Fruit fly (Drosophila melanogaster): Measurements from ENCODE around the gene Ccp84Aa.
A peak's percentile ranks its signal among the peaks of the same experiment; 100 is the strongest.

Gene Ccp84Aa

DNA sequence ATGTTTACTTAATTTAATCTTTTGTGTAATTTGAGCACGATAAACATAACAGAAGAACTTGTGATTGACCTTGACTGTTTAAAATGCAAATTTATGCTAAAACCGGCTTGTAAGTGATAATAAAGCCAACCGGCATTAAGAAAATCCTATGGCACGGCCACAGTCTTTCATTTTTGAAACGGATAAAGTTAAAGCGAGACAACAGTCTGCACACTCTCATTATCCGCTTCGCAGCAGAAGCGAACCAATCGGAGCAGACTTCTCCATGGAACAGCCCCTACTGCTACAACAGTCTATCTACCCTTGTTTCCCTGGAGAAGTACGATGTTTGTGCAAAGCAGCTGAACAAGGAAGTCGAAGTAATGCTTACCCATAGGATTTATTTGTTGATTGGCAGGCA, 20.7 kb upstream of the Ccp84Aa start:
- TF ChIP-seq pad (GFP tag; optimal IDR thresholded peaks at IDR 0.05) (peak; percentile 44), Clk (GFP tag; optimal IDR thresholded peaks at IDR 0.05) (no peak)

- TF ChIP-seq kay (GFP tag; ENCODE audit: borderline replicate concordance) (peak; percentile 7), Crg-1 (GFP tag; optimal IDR thresholded peaks at IDR 0.05) (no peak)
Observed at dm6 chr3R:6683671-6684070, 20.2 kb upstream of the Ccp84Aa start.

DNA sequence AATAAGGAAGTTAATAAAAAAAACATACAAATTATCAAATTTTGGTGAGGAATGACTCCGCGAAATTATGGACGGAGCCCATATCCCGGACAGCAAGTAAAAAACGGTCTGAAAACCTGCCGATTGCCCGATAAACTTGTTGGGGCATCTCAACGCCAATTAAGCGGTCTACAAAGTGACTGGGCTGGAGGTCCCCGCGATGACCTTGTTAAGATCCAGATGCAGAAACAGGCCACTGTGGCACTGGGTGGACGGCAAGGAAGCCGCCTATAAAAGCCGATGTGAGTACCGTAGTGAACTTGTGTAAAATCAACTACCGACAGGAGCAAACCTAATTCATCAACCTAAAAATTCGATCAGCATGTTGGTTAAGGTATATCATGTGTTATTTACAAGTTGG, 19.7 kb upstream of the Ccp84Aa start, which contains the start of gene Edg84A:
TSS of gene Edg84A (plus strand) at position 301 of the 400 bp plus-strand sequence.
- TF ChIP-seq pad (GFP tag; optimal IDR thresholded peaks at IDR 0.05) (no peak), CG7045 (GFP tag; optimal IDR thresholded peaks at IDR 0.05) (no peak), ovo (GFP tag; optimal IDR thresholded peaks at IDR 0.05) (no peak), Crg-1 (GFP tag; optimal IDR thresholded peaks at IDR 0.05) (no peak), CG14711 (tag; optimal IDR thresholded peaks at IDR 0.05) (no peak), toe (GFP tag; optimal IDR thresholded peaks at IDR 0.05) (no peak), CG7101 (tag; optimal IDR thresholded peaks at IDR 0.05) (no peak), CG11617 (GFP tag; optimal IDR thresholded peaks at IDR 0.05) (no peak)

dm6 chr3R:6686428-6686827, 17.5 kb upstream of the Ccp84Aa start, which contains the start of gene Ccp84Ag:
TSS of gene Ccp84Ag (plus strand) at chr3R:6686728.
- TF ChIP-seq CG33017 (tag; optimal IDR thresholded peaks at IDR 0.05) (no peak), bab1 (GFP tag; optimal IDR thresholded peaks at IDR 0.05) (no peak), CG1620 (GFP tag; optimal IDR thresholded peaks at IDR 0.05) (no peak), CG12768 (GFP tag; optimal IDR thresholded peaks at IDR 0.05) (no peak), CG7045 (GFP tag; optimal IDR thresholded peaks at IDR 0.05) (no peak), Crg-1 (GFP tag; optimal IDR thresholded peaks at IDR 0.05) (no peak), cic (GFP tag; optimal IDR thresholded peaks at IDR 0.05) (no peak), Mnt (GFP tag; optimal IDR thresholded peaks at IDR 0.05) (no peak), kay (GFP tag; ENCODE audit: borderline replicate concordance) (no peak), CG14711 (tag; optimal IDR thresholded peaks at IDR 0.05) (no peak), CG11617 (GFP tag; optimal IDR thresholded peaks at IDR 0.05) (no peak), Hr96 (GFP tag; optimal IDR thresholded peaks at IDR 0.05) (no peak), CG7101 (tag; optimal IDR thresholded peaks at IDR 0.05) (no peak)

- no peak for TF ChIP-seq bab1 (GFP tag; optimal IDR thresholded peaks at IDR 0.05)
- TF ChIP-seq cnc (optimal IDR thresholded peaks at IDR 0.05), result no peak
- no peak for TF ChIP-seq CG14711 (tag; optimal IDR thresholded peaks at IDR 0.05)
- TF ChIP-seq ovo (GFP tag; optimal IDR thresholded peaks at IDR 0.05), result no peak
- TF ChIP-seq Crg-1 (GFP tag; optimal IDR thresholded peaks at IDR 0.05), result no peak
- no peak for TF ChIP-seq CG7101 (tag; optimal IDR thresholded peaks at IDR 0.05)
Observed at dm6 chr3R:6687219-6687618, 16.7 kb upstream of the Ccp84Aa start.

- no peak for TF ChIP-seq tj (GFP tag; optimal IDR thresholded peaks at IDR 0.05)
- no peak for TF ChIP-seq Hr96 (GFP tag; optimal IDR thresholded peaks at IDR 0.05)
- TF ChIP-seq cnc (optimal IDR thresholded peaks at IDR 0.05), result no peak
- no peak for TF ChIP-seq CG7045 (GFP tag; optimal IDR thresholded peaks at IDR 0.05)
- TF ChIP-seq CG11617 (GFP tag; optimal IDR thresholded peaks at IDR 0.05), result no peak
- TF ChIP-seq CG5204 (GFP tag; optimal IDR thresholded peaks at IDR 0.05), result no peak
- no peak for TF ChIP-seq Clk (GFP tag; optimal IDR thresholded peaks at IDR 0.05)
- TF ChIP-seq kay (GFP tag; ENCODE audit: borderline replicate concordance), result no peak
- no peak for TF ChIP-seq pad (GFP tag; optimal IDR thresholded peaks at IDR 0.05)
- no peak for TF ChIP-seq CG33017 (tag; optimal IDR thresholded peaks at IDR 0.05)
- TF ChIP-seq bab1 (GFP tag; optimal IDR thresholded peaks at IDR 0.05), result no peak
- no peak for TF ChIP-seq CG12768 (GFP tag; optimal IDR thresholded peaks at IDR 0.05)
- no peak for TF ChIP-seq CG7101 (tag; optimal IDR thresholded peaks at IDR 0.05)
- TF ChIP-seq toe (GFP tag; optimal IDR thresholded peaks at IDR 0.05), result no peak
- no peak for TF ChIP-seq CG1620 (GFP tag; optimal IDR thresholded peaks at IDR 0.05)
- TF ChIP-seq Mnt (GFP tag; optimal IDR thresholded peaks at IDR 0.05), result no peak
- no peak for TF ChIP-seq ovo (GFP tag; optimal IDR thresholded peaks at IDR 0.05)
Observed at dm6 chr3R:6688160-6688559, 15.7 kb upstream of the Ccp84Aa start.

- TF ChIP-seq pad (GFP tag; optimal IDR thresholded peaks at IDR 0.05) (no peak), CG33017 (tag; optimal IDR thresholded peaks at IDR 0.05) (no peak), CG7101 (tag; optimal IDR thresholded peaks at IDR 0.05) (no peak), Clk (GFP tag; optimal IDR thresholded peaks at IDR 0.05) (no peak), bab1 (GFP tag; optimal IDR thresholded peaks at IDR 0.05) (no peak)
Observed at dm6 chr3R:6690139-6690538, 13.7 kb upstream of the Ccp84Aa start, which contains the start of gene Ccp84Af. TSS of gene Ccp84Af (minus strand) at chr3R:6690239.

- TF ChIP-seq CG12768 (GFP tag; optimal IDR thresholded peaks at IDR 0.05) (no peak), bab1 (GFP tag; optimal IDR thresholded peaks at IDR 0.05) (no peak)
Observed at dm6 chr3R:6691658-6692057, 12.2 kb upstream of the Ccp84Aa start, which contains the start of gene Ccp84Ae. TSS of gene Ccp84Ae (minus strand) at chr3R:6691758.

All from whole organism, adult.